Worm (Caenorhabditis elegans): ENCODE results near the gene faah-5.

ce11 chrIII:11892939-11893338 is 1.7 kb upstream of the faah-5 start, which contains the start of gene Y56A3A.41:
- TF ChIP-seq unc-62 (GFP tag; optimal IDR thresholded peaks at IDR 0.05) (no peak), nhr-25 (tag; optimal IDR thresholded peaks at IDR 0.05) (no peak), fos-1 (tag; optimal IDR thresholded peaks at IDR 0.05) (no peak), nhr-21 (tag; optimal IDR thresholded peaks at IDR 0.05) (no peak), gmeb-1 (tag; optimal IDR thresholded peaks at IDR 0.05) (no peak), elt-1 (tag; optimal IDR thresholded peaks at IDR 0.05) (no peak)

Measured in whole organism, L2 larva.